Worm (Caenorhabditis elegans) whole organism, late embryonic: ENCODE measurements around the gene isy-1.

Source experiments
- F13H6.1 ChIP-seq: sonication (generic microtip); optimal IDR thresholded peaks from 2 replicates; lab custom pipeline; 2016; ENCODE audit warnings: missing genetic modification characterization, missing compliant biosample characterization
- ceh-18 ChIP-seq: sonication (generic microtip); optimal IDR thresholded peaks from 2 replicates; lab custom pipeline; 2016; ENCODE audit warnings: missing genetic modification characterization, missing compliant biosample characterization
- ceh-2 ChIP-seq: sonication (generic microtip); optimal IDR thresholded peaks from 2 replicates; lab custom pipeline; 2016; ENCODE audit warnings: missing genotype, missing genetic modification characterization, missing compliant biosample characterization
- dmd-4 ChIP-seq: sonication (generic microtip); optimal IDR thresholded peaks from 2 replicates; lab custom pipeline; 2016; ENCODE audit warnings: borderline replicate concordance, missing genetic modification characterization, missing compliant biosample characterization
- elt-4 ChIP-seq: sonication (generic microtip); optimal IDR thresholded peaks from 2 replicates; lab custom pipeline; 2016; ENCODE audit warnings: missing genetic modification characterization, missing compliant biosample characterization
- eyg-1 ChIP-seq: sonication (generic microtip); optimal IDR thresholded peaks from 2 replicates; lab custom pipeline; 2016; ENCODE audit warnings: missing genotype, missing genetic modification characterization, missing compliant biosample characterization
- hlh-30 ChIP-seq: sonication (generic microtip); optimal IDR thresholded peaks from 2 replicates; lab custom pipeline; 2017; ENCODE audit warnings: antibody characterized with exemption, missing genetic modification characterization, missing compliant biosample characterization; ENCODE audit not compliant: insufficient read depth
- nfya-1 ChIP-seq: sonication (generic microtip); optimal IDR thresholded peaks from 2 replicates; lab custom pipeline; 2017; ENCODE audit warnings: missing genetic modification characterization, mild to moderate bottlenecking, missing compliant biosample characterization, antibody characterized with exemption, moderate library complexity
- npax-4 ChIP-seq: sonication (generic microtip); optimal IDR thresholded peaks from 2 replicates; lab custom pipeline; 2016; ENCODE audit warnings: missing genetic modification characterization, missing compliant biosample characterization
- sox-4 ChIP-seq: sonication (generic microtip); optimal IDR thresholded peaks from 2 replicates; lab custom pipeline; 2017; ENCODE audit warnings: mild to moderate bottlenecking, missing genetic modification characterization, inconsistent platforms, missing compliant biosample characterization

DNA sequence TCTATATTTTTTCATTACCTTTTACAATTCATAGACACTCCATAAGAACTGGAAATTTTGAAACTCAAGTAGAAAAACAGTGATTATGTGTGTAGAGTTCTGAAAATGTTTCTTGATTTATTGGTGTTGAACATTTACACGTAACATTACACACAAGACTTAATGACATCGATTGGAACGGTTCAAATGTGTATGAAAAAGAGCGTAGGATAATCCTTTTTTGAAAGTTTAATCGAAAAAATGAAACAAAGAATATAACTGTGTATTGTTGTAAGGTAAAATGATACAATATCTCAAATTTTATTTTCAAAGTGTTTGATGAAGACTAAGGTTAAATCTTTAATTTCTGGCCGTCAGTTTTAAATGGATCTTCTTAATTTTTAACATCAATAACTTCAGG is 19.4 kb downstream of the isy-1 start, which contains the start of gene fig-1:
- TF ChIP-seq sox-4 (tag; lab: Kevin White, UChicago) (no peak), ceh-2 (tag; lab: Kevin White, UChicago) (no peak), eyg-1 (tag; lab: Kevin White, UChicago) (no peak), F13H6.1 (no peak), hlh-30 (tag; lab: Kevin White, UChicago) (no peak), ceh-18 (no peak), nfya-1 (tag; lab: Kevin White, UChicago) (no peak), dmd-4 (tag; lab: Kevin White, UChicago) (no peak), elt-4 (tag; lab: Kevin White, UChicago) (no peak), npax-4 (tag; lab: Kevin White, UChicago) (no peak)
